Worm (Caenorhabditis elegans) whole organism, late embryonic: Measurements from ENCODE around the gene let-418.

Experiments
- C08G9.2 ChIP-seq: sonication (generic microtip); optimal IDR thresholded peaks from 2 replicates; lab custom pipeline; 2016; ENCODE audit warnings: mild to moderate bottlenecking, missing genetic modification characterization, moderate library complexity, missing compliant biosample characterization
- T23F11.4 ChIP-seq: fragments of 200-800 bp; sonication (Bioruptor generic); optimal IDR thresholded peaks from 2 replicates; lab custom pipeline; 2018; ENCODE audit warnings: mild to moderate bottlenecking, missing genetic modification characterization, missing compliant biosample characterization
- ahr-1 ChIP-seq: sonication (generic microtip); optimal IDR thresholded peaks from 2 replicates; lab custom pipeline; 2016; ENCODE audit warnings: missing genetic modification characterization, missing compliant biosample characterization
- ama-1 ChIP-seq: fragments of 150-350 bp; optimal IDR thresholded peaks from 2 replicates; lab custom pipeline; 2014
- ceh-18 ChIP-seq: sonication (generic microtip); optimal IDR thresholded peaks from 2 replicates; lab custom pipeline; 2016; ENCODE audit warnings: missing genetic modification characterization, missing compliant biosample characterization
- ceh-2 ChIP-seq: sonication (generic microtip); optimal IDR thresholded peaks from 2 replicates; lab custom pipeline; 2016; ENCODE audit warnings: missing genotype, missing genetic modification characterization, missing compliant biosample characterization
- ceh-22 ChIP-seq: sonication (generic microtip); optimal IDR thresholded peaks from 2 replicates; lab custom pipeline; 2017; ENCODE audit warnings: missing biosample characterization, missing genetic modification characterization
- ceh-24 ChIP-seq: sonication (generic microtip); optimal IDR thresholded peaks from 2 replicates; lab custom pipeline; 2016; ENCODE audit warnings: mild to moderate bottlenecking, missing genetic modification characterization, missing compliant biosample characterization
- ceh-31 ChIP-seq: sonication (generic microtip); optimal IDR thresholded peaks from 2 replicates; lab custom pipeline; 2016; ENCODE audit warnings: missing genetic modification characterization, missing compliant biosample characterization
- ceh-34 ChIP-seq: sonication (generic microtip); optimal IDR thresholded peaks from 2 replicates; lab custom pipeline; 2016; ENCODE audit warnings: mild to moderate bottlenecking, missing genetic modification characterization, missing compliant biosample characterization
- ceh-48 ChIP-seq: sonication (generic microtip); optimal IDR thresholded peaks from 2 replicates; lab custom pipeline; 2016; ENCODE audit warnings: missing genetic modification characterization, inconsistent platforms, missing compliant biosample characterization
- ceh-6 ChIP-seq: fragments of 200-800 bp; sonication (Bioruptor generic); optimal IDR thresholded peaks from 2 replicates; lab custom pipeline; 2018; ENCODE audit warnings: mild to moderate bottlenecking, missing genetic modification characterization, missing compliant biosample characterization
- ceh-9 ChIP-seq: sonication (generic microtip); optimal IDR thresholded peaks from 2 replicates; lab custom pipeline; 2016; ENCODE audit warnings: mild to moderate bottlenecking, missing genetic modification characterization, inconsistent platforms, missing compliant biosample characterization
- che-1 ChIP-seq: sonication (generic microtip); optimal IDR thresholded peaks from 2 replicates; lab custom pipeline; 2016; ENCODE audit warnings: mild to moderate bottlenecking, missing genetic modification characterization, missing compliant biosample characterization
- dve-1 ChIP-seq: sonication (generic microtip); optimal IDR thresholded peaks from 2 replicates; lab custom pipeline; 2017; ENCODE audit warnings: antibody characterized with exemption, mild to moderate bottlenecking, missing genetic modification characterization, missing compliant biosample characterization
- elt-2 ChIP-seq: sonication (generic microtip); optimal IDR thresholded peaks from 2 replicates; lab custom pipeline; 2016; ENCODE audit warnings: missing genetic modification reagents, missing genetic modification characterization, missing compliant biosample characterization
- elt-4 ChIP-seq: sonication (generic microtip); optimal IDR thresholded peaks from 2 replicates; lab custom pipeline; 2016; ENCODE audit warnings: missing genetic modification characterization, missing compliant biosample characterization
- ets-4 ChIP-seq: sonication (generic microtip); optimal IDR thresholded peaks from 2 replicates; lab custom pipeline; 2016; ENCODE audit warnings: missing genetic modification characterization, missing compliant biosample characterization
- fax-1 ChIP-seq: sonication (generic microtip); optimal IDR thresholded peaks from 2 replicates; lab custom pipeline; 2016; ENCODE audit warnings: missing genotype, missing genetic modification characterization, missing compliant biosample characterization
- fkh-6 ChIP-seq: sonication (generic microtip); optimal IDR thresholded peaks from 2 replicates; lab custom pipeline; 2016; ENCODE audit warnings: missing genetic modification characterization, missing compliant biosample characterization
- hlh-13 ChIP-seq: fragments of 200-800 bp; sonication (Bioruptor generic); optimal IDR thresholded peaks from 2 replicates; lab custom pipeline; 2018; ENCODE audit warnings: mild to moderate bottlenecking, missing genetic modification characterization, missing compliant biosample characterization
- hlh-15 ChIP-seq: sonication (generic microtip); optimal IDR thresholded peaks from 2 replicates; lab custom pipeline; 2016; ENCODE audit warnings: missing genetic modification characterization, missing compliant biosample characterization
- hlh-6 ChIP-seq: sonication (generic microtip); optimal IDR thresholded peaks from 2 replicates; lab custom pipeline; 2016; ENCODE audit warnings: missing genotype, missing genetic modification characterization, missing compliant biosample characterization
- lim-6 ChIP-seq: sonication (generic microtip); optimal IDR thresholded peaks from 2 replicates; lab custom pipeline; 2016; ENCODE audit warnings: missing genetic modification characterization, missing compliant biosample characterization
- lin-11 ChIP-seq: fragments of 200-800 bp; sonication (Bioruptor generic); optimal IDR thresholded peaks from 2 replicates; lab custom pipeline; 2018; ENCODE audit warnings: mild to moderate bottlenecking, missing genetic modification characterization, missing compliant biosample characterization
- mec-3 ChIP-seq: sonication (generic microtip); optimal IDR thresholded peaks from 2 replicates; lab custom pipeline; 2016; ENCODE audit warnings: borderline replicate concordance, missing genetic modification characterization, missing compliant biosample characterization
- nfya-1 ChIP-seq: sonication (generic microtip); optimal IDR thresholded peaks from 2 replicates; lab custom pipeline; 2017; ENCODE audit warnings: missing genetic modification characterization, mild to moderate bottlenecking, missing compliant biosample characterization, antibody characterized with exemption, moderate library complexity
- nhr-11 ChIP-seq: fragments of 150-350 bp; optimal IDR thresholded peaks from 2 replicates; lab custom pipeline; 2014; ENCODE audit warnings: missing biosample characterization, missing genetic modification characterization
- nhr-232 ChIP-seq: sonication (generic microtip); optimal IDR thresholded peaks from 2 replicates; lab custom pipeline; 2016; ENCODE audit warnings: missing genetic modification characterization, missing compliant biosample characterization
- pag-3 ChIP-seq: sonication (generic microtip); optimal IDR thresholded peaks from 2 replicates; lab custom pipeline; 2016; ENCODE audit warnings: missing compliant biosample characterization, missing genetic modification characterization, borderline replicate concordance
- pat-9 ChIP-seq: fragments of 200-800 bp; sonication (Bioruptor generic); optimal IDR thresholded peaks from 2 replicates; lab custom pipeline; 2018; ENCODE audit warnings: mild to moderate bottlenecking, missing genetic modification characterization, moderate library complexity, missing compliant biosample characterization
- pha-2 ChIP-seq: sonication (generic microtip); optimal IDR thresholded peaks from 2 replicates; lab custom pipeline; 2017; ENCODE audit warnings: mild to moderate bottlenecking, missing genetic modification characterization, missing compliant biosample characterization
- pha-4 ChIP-seq: fragments of 150-350 bp; optimal IDR thresholded peaks from 2 replicates; lab custom pipeline; 2018; ENCODE audit warnings: missing biosample characterization, missing genetic modification reagents, missing genetic modification characterization
- ref-2 ChIP-seq: sonication (generic microtip); optimal IDR thresholded peaks from 2 replicates; lab custom pipeline; 2016; ENCODE audit warnings: missing genetic modification characterization, missing compliant biosample characterization
- sdc-2 ChIP-seq: sonication (generic microtip); optimal IDR thresholded peaks from 2 replicates; lab custom pipeline; 2016; ENCODE audit warnings: missing genotype, missing genetic modification characterization, missing compliant biosample characterization
- sox-2 ChIP-seq: fragments of 200-800 bp; sonication (Bioruptor generic); IDR thresholded peaks from 2 replicates; pipeline ENCODE4 v1.3.6; 2022; ENCODE audit warnings: missing genetic modification reagents, missing genetic modification characterization, missing compliant biosample characterization
- sox-4 ChIP-seq: sonication (generic microtip); optimal IDR thresholded peaks from 2 replicates; lab custom pipeline; 2017; ENCODE audit warnings: mild to moderate bottlenecking, missing genetic modification characterization, inconsistent platforms, missing compliant biosample characterization
- syd-9 ChIP-seq: sonication (generic microtip); optimal IDR thresholded peaks from 2 replicates; lab custom pipeline; 2016; ENCODE audit warnings: mild to moderate bottlenecking, missing genetic modification characterization, moderate library complexity, missing compliant biosample characterization
- tbx-2 ChIP-seq: sonication (generic microtip); optimal IDR thresholded peaks from 2 replicates; lab custom pipeline; 2016; ENCODE audit warnings: missing genetic modification characterization, missing compliant biosample characterization
- tbx-7 ChIP-seq: sonication (generic microtip); optimal IDR thresholded peaks from 2 replicates; lab custom pipeline; 2016; ENCODE audit warnings: missing genotype, missing genetic modification characterization, missing compliant biosample characterization
- ttx-3 ChIP-seq: sonication (generic microtip); optimal IDR thresholded peaks from 2 replicates; lab custom pipeline; 2016; ENCODE audit warnings: missing genetic modification reagents, missing genetic modification characterization, missing compliant biosample characterization
- unc-42 ChIP-seq: sonication (generic microtip); optimal IDR thresholded peaks from 2 replicates; lab custom pipeline; 2016; ENCODE audit warnings: missing genotype, missing genetic modification characterization, missing compliant biosample characterization
- unc-55 ChIP-seq: sonication (generic microtip); optimal IDR thresholded peaks from 2 replicates; lab custom pipeline; 2017; ENCODE audit warnings: missing biosample characterization, missing genetic modification reagents, missing genetic modification characterization
- unc-86 ChIP-seq: sonication (generic microtip); optimal IDR thresholded peaks from 2 replicates; lab custom pipeline; 2016; ENCODE audit warnings: missing genetic modification characterization, missing compliant biosample characterization

let-418 gene

DNA sequence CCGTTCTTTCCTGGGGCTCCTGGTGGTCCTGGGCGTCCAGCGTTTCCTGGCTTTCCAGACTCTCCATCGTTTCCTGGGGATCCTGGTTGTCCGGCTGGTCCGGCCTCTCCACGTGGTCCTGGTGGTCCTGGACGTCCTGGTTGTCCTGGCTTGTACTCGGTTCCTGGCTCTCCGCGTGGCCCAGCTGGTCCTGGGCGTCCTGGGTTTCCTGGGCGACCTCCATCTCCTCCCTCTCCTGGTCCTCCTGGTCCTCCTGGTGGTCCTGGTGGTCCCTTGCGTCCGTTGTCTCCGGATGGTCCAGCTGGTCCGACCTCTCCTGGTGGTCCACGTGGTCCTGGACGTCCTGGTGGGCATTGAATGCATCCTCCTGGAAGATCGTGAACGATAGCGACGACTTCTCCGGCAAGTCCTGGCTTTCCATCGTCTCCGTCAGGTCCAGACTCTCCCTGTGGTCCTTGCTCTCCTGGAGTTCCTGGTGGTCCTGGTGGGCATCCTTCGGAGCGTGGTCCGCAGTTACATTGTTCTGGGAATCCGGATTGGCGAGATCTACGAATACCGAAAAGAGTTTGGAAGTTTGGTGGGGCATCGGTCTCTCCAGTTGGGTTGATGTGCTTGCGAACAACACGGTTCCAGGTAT lies 9.5 kb downstream of the let-418 start:
- TF ChIP-seq ama-1 (lab: Kevin White, UChicago) (no peak), syd-9 (no peak), hlh-15 (tag; lab: Kevin White, UChicago) (no peak), hlh-13 (GFP tag; lab: Kevin White, UChicago) (no peak), ceh-34 (tag; lab: Kevin White, UChicago) (peak; percentile 17), sox-2 (GFP tag; lab: Robert Waterston, UW) (no peak), nfya-1 (tag; lab: Kevin White, UChicago) (no peak), ceh-22 (tag; lab: Kevin White, UChicago) (no peak), unc-86 (tag; lab: Kevin White, UChicago) (no peak), mec-3 (peak; percentile 64), ceh-6 (GFP tag; lab: Kevin White, UChicago) (no peak), fkh-6 (tag; lab: Kevin White, UChicago) (no peak), sdc-2 (tag; lab: Kevin White, UChicago) (no peak), pha-4 (tag; lab: Kevin White, UChicago) (no peak), C08G9.2 (tag; lab: Kevin White, UChicago) (peak; percentile 1), ceh-48 (tag; lab: Kevin White, UChicago) (no peak), T23F11.4 (GFP tag; lab: Kevin White, UChicago) (no peak), ets-4 (tag; lab: Kevin White, UChicago) (no peak), tbx-2 (tag; lab: Kevin White, UChicago) (no peak), elt-2 (tag; lab: Kevin White, UChicago) (no peak), ceh-2 (tag; lab: Kevin White, UChicago) (no peak), sox-4 (tag; lab: Kevin White, UChicago) (no peak), ttx-3 (tag; lab: Kevin White, UChicago) (no peak), pha-2 (tag; lab: Kevin White, UChicago) (no peak), ref-2 (tag; lab: Kevin White, UChicago) (no peak), hlh-6 (no peak), lim-6 (no peak)

DNA sequence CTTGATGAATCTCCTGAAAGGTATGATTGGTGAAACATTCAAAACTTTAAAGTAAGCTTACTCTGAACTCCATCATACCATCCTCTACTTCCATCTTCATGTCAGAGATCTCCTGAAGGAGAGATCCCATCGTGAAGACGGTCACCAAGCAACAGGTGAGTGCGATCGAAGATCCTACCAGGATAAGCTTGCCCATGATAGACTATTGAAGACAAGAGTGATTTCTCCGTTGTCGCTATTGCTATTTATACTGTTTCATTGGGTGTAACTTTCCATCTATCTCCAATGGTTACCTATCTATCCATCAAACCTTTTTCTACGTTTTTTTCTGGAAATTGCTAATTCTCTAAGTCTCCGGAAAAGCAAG lies 10.0 kb downstream of the let-418 start, which contains the start of gene col-140:
col-140 (minus strand) TSS at position 219 of the 367 bp plus-strand sequence.
- TF ChIP-seq elt-2 (tag; lab: Kevin White, UChicago) (no peak), lin-11 (no peak), hlh-13 (GFP tag; lab: Kevin White, UChicago) (no peak), pat-9 (tag; lab: Kevin White, UChicago) (no peak), fax-1 (tag; lab: Kevin White, UChicago) (no peak), ref-2 (tag; lab: Kevin White, UChicago) (no peak), nhr-232 (tag; lab: Kevin White, UChicago) (no peak), unc-55 (no peak), ceh-34 (tag; lab: Kevin White, UChicago) (no peak), tbx-7 (tag; lab: Kevin White, UChicago) (no peak), elt-4 (tag; lab: Kevin White, UChicago) (no peak), ceh-18 (tag; lab: Kevin White, UChicago) (no peak), C08G9.2 (tag; lab: Kevin White, UChicago) (no peak)

DNA sequence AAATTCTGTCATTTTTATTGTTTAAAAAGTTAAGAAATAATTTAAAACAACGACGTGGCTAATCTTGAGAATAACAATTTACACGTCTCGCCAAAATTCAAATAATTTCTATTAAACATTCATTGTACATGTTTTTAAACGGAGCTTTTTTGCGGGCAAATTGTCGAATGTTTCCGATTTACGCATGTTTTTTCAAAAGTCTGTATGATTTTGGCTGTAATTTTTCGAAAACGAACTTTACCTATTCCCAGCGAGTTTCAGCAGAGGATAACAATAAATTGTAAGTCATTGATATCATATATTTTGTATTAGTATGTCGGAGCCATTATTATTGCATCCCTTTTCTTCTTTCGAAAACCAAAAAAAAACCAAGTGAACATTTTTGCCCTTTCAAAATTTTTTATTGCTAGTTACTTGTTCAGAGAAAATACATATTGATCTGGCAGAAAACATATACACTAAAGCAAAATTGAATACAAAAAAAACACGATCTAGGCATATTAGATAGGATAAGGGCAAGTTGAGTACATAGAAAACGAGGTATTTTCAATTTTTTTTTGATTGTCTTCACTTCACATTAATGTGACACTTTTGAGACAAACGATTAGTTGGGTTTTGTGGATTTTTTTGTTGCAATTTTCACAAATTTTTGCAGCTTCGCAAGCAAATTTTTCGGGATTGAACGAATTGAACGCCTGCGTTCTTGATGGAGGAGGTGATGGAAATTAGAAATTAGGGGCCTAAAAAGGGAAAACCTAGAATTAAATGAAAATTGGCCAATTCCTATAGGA lies 12.1 kb downstream of the let-418 start, which contains the start of gene F26F12.2:
F26F12.2 (minus strand) TSS at position 38 of the 791 bp plus-strand sequence.
- TF ChIP-seq lin-11 (no peak), sox-4 (tag; lab: Kevin White, UChicago) (no peak), ceh-24 (tag; lab: Kevin White, UChicago) (no peak), unc-42 (tag; lab: Kevin White, UChicago) (no peak), pat-9 (tag; lab: Kevin White, UChicago) (no peak), che-1 (tag; lab: Kevin White, UChicago) (no peak), ceh-9 (tag; lab: Kevin White, UChicago) (no peak), C08G9.2 (tag; lab: Kevin White, UChicago) (no peak), pag-3 (tag; lab: Kevin White, UChicago) (no peak), ceh-6 (GFP tag; lab: Kevin White, UChicago) (no peak), ceh-31 (tag; lab: Kevin White, UChicago) (no peak), elt-4 (tag; lab: Kevin White, UChicago) (no peak), dve-1 (tag; lab: Kevin White, UChicago) (no peak), tbx-7 (tag; lab: Kevin White, UChicago) (no peak), tbx-2 (tag; lab: Kevin White, UChicago) (no peak), ahr-1 (tag; lab: Kevin White, UChicago) (no peak), ceh-18 (tag; lab: Kevin White, UChicago) (no peak), nhr-11 (tag; lab: Kevin White, UChicago) (no peak)
